Worm (Caenorhabditis elegans) whole organism, L1 larva: ENCODE measurements around the gene rep-1.

ENCODE experiments used
- C04F5.9 ChIP-seq: sonication (generic microtip); optimal IDR thresholded peaks from 2 replicates; lab custom pipeline; 2016; ENCODE audit warnings: missing genetic modification characterization, missing compliant biosample characterization
- C34B4.2 ChIP-seq: sonication (generic microtip); optimal IDR thresholded peaks from 2 replicates; lab custom pipeline; 2017; ENCODE audit warnings: mild to moderate bottlenecking, missing genetic modification characterization, missing compliant biosample characterization
- aly-2 ChIP-seq: fragments of 150-350 bp; optimal IDR thresholded peaks from 2 replicates; lab custom pipeline; 2014; ENCODE audit warnings: missing biosample characterization, missing genetic modification characterization
- ama-1 ChIP-seq: fragments of 150-350 bp; optimal IDR thresholded peaks from 2 replicates; lab custom pipeline; 2014
- blmp-1 ChIP-seq: fragments of 150-350 bp; optimal IDR thresholded peaks from 2 replicates; lab custom pipeline; 2014; ENCODE audit warnings: missing biosample characterization, missing genetic modification characterization
- ceh-63 ChIP-seq: fragments of 200-800 bp; sonication (Bioruptor generic); optimal IDR thresholded peaks from 2 replicates; lab custom pipeline; 2018; ENCODE audit warnings: mild to moderate bottlenecking, missing genetic modification characterization, missing compliant biosample characterization
- ceh-88 ChIP-seq: fragments of 200-800 bp; sonication (Bioruptor generic); IDR thresholded peaks from 2 replicates; pipeline ENCODE4 v1.3.6; 2022; ENCODE audit warnings: missing genetic modification characterization, missing compliant biosample characterization
- dsc-1 ChIP-seq: sonication (generic microtip); optimal IDR thresholded peaks from 2 replicates; lab custom pipeline; 2016; ENCODE audit warnings: mild to moderate bottlenecking, missing genetic modification characterization, missing compliant biosample characterization
- efl-1 ChIP-seq, 4 experiments: fragments of 150-350 bp; optimal IDR thresholded peaks in 3 of 4; peaks in 1 of 4; 1 replicate in 1 of 4; 2 replicates in 3 of 4; lab custom pipeline; 2014; ENCODE audit warnings: missing biosample characterization in 2 of 4, missing genetic modification characterization in 2 of 4, missing genetic modification reagents in 2 of 4
- egl-13 ChIP-seq: sonication (generic microtip); optimal IDR thresholded peaks from 2 replicates; lab custom pipeline; 2016; ENCODE audit warnings: missing genotype, missing genetic modification reagents, missing genetic modification characterization, missing compliant biosample characterization
- elt-2 ChIP-seq: sonication (generic microtip); optimal IDR thresholded peaks from 2 replicates; lab custom pipeline; 2016; ENCODE audit warnings: missing genetic modification characterization, mild to moderate bottlenecking, inconsistent platforms, missing compliant biosample characterization, missing genetic modification reagents
- elt-3 ChIP-seq, 6 experiments: fragments of 150-350 bp in 1 of 6; sonication (generic microtip); optimal IDR thresholded peaks; 2 replicates each; lab custom pipeline; 2017 to 2018; ENCODE audit warnings: missing biosample characterization in 6 of 6, missing genetic modification characterization in 6 of 6, inconsistent platforms in 1 of 6
- fkh-10 ChIP-seq: sonication (generic microtip); optimal IDR thresholded peaks from 2 replicates; lab custom pipeline; 2017; ENCODE audit warnings: missing biosample characterization, missing genetic modification reagents, missing genetic modification characterization
- fkh-4 ChIP-seq: sonication (generic microtip); optimal IDR thresholded peaks from 2 replicates; lab custom pipeline; 2016; ENCODE audit warnings: missing compliant biosample characterization, missing genetic modification characterization, borderline replicate concordance
- fos-1 ChIP-seq: fragments of 150-350 bp; optimal IDR thresholded peaks from 2 replicates; lab custom pipeline; 2014; ENCODE audit warnings: missing biosample characterization, missing genetic modification characterization
- hlh-17 ChIP-seq: fragments of 200-800 bp; sonication (Bioruptor generic); optimal IDR thresholded peaks from 2 replicates; lab custom pipeline; 2018; ENCODE audit warnings: missing genetic modification characterization, mild to moderate bottlenecking, missing compliant biosample characterization, moderate library complexity, borderline replicate concordance
- hlh-4 ChIP-seq: sonication (generic microtip); optimal IDR thresholded peaks from 2 replicates; lab custom pipeline; 2016; ENCODE audit warnings: mild to moderate bottlenecking, missing genetic modification characterization, missing compliant biosample characterization
- hpl-2 ChIP-seq: fragments of 150-350 bp; optimal IDR thresholded peaks from 2 replicates; lab custom pipeline; 2014; ENCODE audit warnings: missing biosample characterization, missing genetic modification reagents, missing genetic modification characterization
- irx-1 ChIP-seq: sonication (generic microtip); optimal IDR thresholded peaks from 2 replicates; lab custom pipeline; 2016; ENCODE audit warnings: missing genetic modification characterization, missing compliant biosample characterization
- jun-1 ChIP-seq: fragments of 150-350 bp; optimal IDR thresholded peaks from 2 replicates; lab custom pipeline; 2014; ENCODE audit warnings: missing biosample characterization, missing genetic modification reagents, missing genetic modification characterization
- lin-14 ChIP-seq: fragments of 200-800 bp; sonication (Bioruptor generic); optimal IDR thresholded peaks from 2 replicates; lab custom pipeline; 2018; ENCODE audit warnings: mild to moderate bottlenecking, missing genetic modification characterization, moderate library complexity, missing compliant biosample characterization
- lsy-2 ChIP-seq, 2 experiments: fragments of 150-350 bp; optimal IDR thresholded peaks; 2 replicates each; lab custom pipeline; 2014; ENCODE audit warnings: missing biosample characterization in 2 of 2, missing genetic modification characterization in 2 of 2
- mab-9 ChIP-seq: fragments of 200-800 bp; sonication (Bioruptor generic); IDR thresholded peaks from 2 replicates; pipeline ENCODE4 v1.3.6; 2022; ENCODE audit warnings: missing genetic modification reagents, missing genetic modification characterization, missing compliant biosample characterization
- mdl-1 ChIP-seq, 2 experiments: fragments of 150-350 bp; optimal IDR thresholded peaks; 2 replicates each; lab custom pipeline; 2014 to 2017; ENCODE audit warnings: missing biosample characterization in 2 of 2, missing genetic modification characterization in 2 of 2, inconsistent platforms in 1 of 2
- mef-2 ChIP-seq: fragments of 150-350 bp; optimal IDR thresholded peaks from 2 replicates; lab custom pipeline; 2014; ENCODE audit warnings: missing biosample characterization, missing genetic modification characterization
- mep-1 ChIP-seq: fragments of 150-350 bp; optimal IDR thresholded peaks from 2 replicates; lab custom pipeline; 2014; ENCODE audit warnings: missing biosample characterization, missing genetic modification characterization
- nhr-12 ChIP-seq: sonication (generic microtip); optimal IDR thresholded peaks from 2 replicates; lab custom pipeline; 2017; ENCODE audit warnings: missing biosample characterization, missing genetic modification characterization
- nhr-19 ChIP-seq: fragments of 200-800 bp; sonication (Bioruptor generic); conservative IDR thresholded peaks from 2 replicates; pipeline ENCODE4 v1.3.6; 2022; ENCODE audit warnings: missing genetic modification characterization, missing compliant biosample characterization
- nhr-20 ChIP-seq: sonication (generic microtip); optimal IDR thresholded peaks from 2 replicates; lab custom pipeline; 2016; ENCODE audit warnings: mild to moderate bottlenecking, missing genetic modification characterization, missing compliant biosample characterization
- nhr-237 ChIP-seq: fragments of 150-350 bp; optimal IDR thresholded peaks from 2 replicates; lab custom pipeline; 2014; ENCODE audit warnings: missing biosample characterization, missing genetic modification characterization
- nhr-28 ChIP-seq: fragments of 150-350 bp; optimal IDR thresholded peaks from 2 replicates; lab custom pipeline; 2014; ENCODE audit warnings: missing biosample characterization, missing genetic modification characterization
- nhr-71 ChIP-seq: sonication (generic microtip); optimal IDR thresholded peaks from 2 replicates; lab custom pipeline; 2016; ENCODE audit warnings: mild to moderate bottlenecking, missing genetic modification characterization, moderate library complexity, missing compliant biosample characterization
- nhr-76 ChIP-seq: sonication (generic microtip); optimal IDR thresholded peaks from 2 replicates; lab custom pipeline; 2017; ENCODE audit warnings: missing biosample characterization, missing genetic modification characterization
- nhr-90 ChIP-seq: sonication (generic microtip); optimal IDR thresholded peaks from 2 replicates; lab custom pipeline; 2016; ENCODE audit warnings: mild to moderate bottlenecking, missing genetic modification characterization, missing compliant biosample characterization; ENCODE audit not compliant: poor library complexity
- pax-3 ChIP-seq: fragments of 200-800 bp; sonication (Bioruptor generic); optimal IDR thresholded peaks from 2 replicates; lab custom pipeline; 2018; ENCODE audit warnings: mild to moderate bottlenecking, missing genetic modification characterization, moderate library complexity, missing compliant biosample characterization
- rnt-1 ChIP-seq: sonication (generic microtip); optimal IDR thresholded peaks from 2 replicates; lab custom pipeline; 2016; ENCODE audit warnings: mild to moderate bottlenecking, missing genetic modification characterization, moderate library complexity, missing compliant biosample characterization
- snu-23 ChIP-seq: sonication (generic microtip); optimal IDR thresholded peaks from 2 replicates; lab custom pipeline; 2016; ENCODE audit warnings: missing genetic modification characterization, missing compliant biosample characterization
- sox-4 ChIP-seq: sonication (generic microtip); optimal IDR thresholded peaks from 2 replicates; lab custom pipeline; 2016; ENCODE audit warnings: missing genetic modification characterization, missing compliant biosample characterization
- swsn-7 ChIP-seq: sonication (generic microtip); optimal IDR thresholded peaks from 2 replicates; lab custom pipeline; 2016; ENCODE audit warnings: missing genetic modification characterization, missing compliant biosample characterization
- unc-130 ChIP-seq: fragments of 150-350 bp; optimal IDR thresholded peaks from 2 replicates; lab custom pipeline; 2017; ENCODE audit warnings: missing biosample characterization, missing genetic modification characterization, inconsistent platforms
- unc-86 ChIP-seq: sonication (generic microtip); optimal IDR thresholded peaks from 2 replicates; lab custom pipeline; 2016; ENCODE audit warnings: missing genetic modification characterization, missing compliant biosample characterization
- xbp-1 ChIP-seq: sonication (generic microtip); optimal IDR thresholded peaks from 2 replicates; lab custom pipeline; 2016; ENCODE audit warnings: missing genetic modification characterization, missing compliant biosample characterization
- ztf-4 ChIP-seq: fragments of 150-350 bp; optimal IDR thresholded peaks from 2 replicates; lab custom pipeline; 2014; ENCODE audit warnings: missing biosample characterization, missing genetic modification characterization

Gene rep-1

DNA sequence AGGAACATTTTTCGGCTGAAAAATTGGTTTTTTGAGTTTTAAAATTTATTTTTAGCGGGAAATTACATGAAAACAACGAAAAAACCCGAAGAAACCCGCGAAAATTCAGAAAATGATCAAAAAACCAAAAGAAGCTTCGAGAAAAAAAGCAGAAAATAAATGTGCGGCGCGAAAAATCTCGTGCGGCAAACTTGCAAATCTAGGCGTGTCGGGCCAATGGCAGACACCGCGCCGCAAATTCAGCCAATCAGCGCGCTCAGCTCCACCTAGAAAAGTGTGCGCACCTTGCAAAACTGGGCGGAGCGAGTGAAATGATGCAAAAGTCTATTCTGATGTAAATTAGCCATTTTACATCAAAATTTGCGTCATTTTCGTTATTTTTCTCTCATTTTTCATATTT is 48.8 kb downstream of the rep-1 start, which contains the start of gene Y22D7AL.10 (continued):
- peak; percentile 95 for TF ChIP-seq fkh-4 (tag; lab: Kevin White, UChicago)
- TF ChIP-seq lsy-2 (tag; optimal IDR thresholded peaks at IDR 0.05; lab: Kevin White, UChicago), result peak; percentile 97 to 98
- TF ChIP-seq mab-9 (GFP tag; lab: Robert Waterston, UW), result peak; percentile 99
- peak; percentile 99 for TF ChIP-seq pax-3 (tag; lab: Kevin White, UChicago)
- TF ChIP-seq hlh-4 (tag; lab: Kevin White, UChicago), result no peak
- peak in 1 of 2 experiments; percentile 92 for TF ChIP-seq mdl-1 (tag; optimal IDR thresholded peaks at IDR 0.05; lab: Kevin White, UChicago)
- TF ChIP-seq nhr-28 (tag; lab: Kevin White, UChicago), result peak; percentile 37
- TF ChIP-seq, all 84 proteins: peak for 75

DNA sequence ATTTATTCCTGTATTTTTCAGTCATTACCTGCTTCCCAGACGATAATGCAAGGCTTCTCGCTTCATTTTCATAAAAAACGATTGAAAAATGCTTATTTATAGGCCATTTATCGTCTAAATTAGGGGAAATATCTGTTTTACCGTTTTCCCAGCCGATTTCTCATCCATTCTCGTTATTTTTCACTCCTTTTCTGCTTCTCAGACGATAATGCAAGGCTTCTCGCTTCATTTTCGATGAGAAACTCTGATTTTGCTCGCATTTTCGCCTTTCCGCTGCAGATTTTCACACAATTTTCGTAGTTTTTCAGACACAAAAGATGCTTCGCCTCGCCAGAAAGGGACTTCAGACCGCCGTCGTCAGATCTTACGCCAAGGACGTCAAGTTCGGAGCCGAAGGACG is 49.3 kb downstream of the rep-1 start, which contains the start of gene hsp-60:
hsp-60 (plus strand) TSS at position 301 of the 400 bp plus-strand sequence.
- TF ChIP-seq hlh-17 (GFP tag; lab: Kevin White, UChicago) (no peak), snu-23 (GFP tag; lab: Kevin White, UChicago) (no peak)
- TF ChIP-seq, all 84 proteins: peak for 0

ce11 chrIII:1619890-1620289 is 49.8 kb downstream of the rep-1 start:
- TF ChIP-seq nhr-28 (tag; lab: Kevin White, UChicago), result no peak
- TF ChIP-seq rnt-1 (tag; lab: Kevin White, UChicago), result no peak
- no peak for TF ChIP-seq fos-1
- no peak for TF ChIP-seq nhr-76 (tag; lab: Kevin White, UChicago)
- TF ChIP-seq aly-2 (tag; lab: Kevin White, UChicago), result no peak
- TF ChIP-seq hlh-17 (GFP tag; lab: Kevin White, UChicago), result no peak
- no peak for TF ChIP-seq nhr-12 (tag; lab: Kevin White, UChicago)
- TF ChIP-seq egl-13 (tag; lab: Kevin White, UChicago), result no peak
- no peak for TF ChIP-seq nhr-19 (GFP tag; lab: Robert Waterston, UW)
- no peak for TF ChIP-seq xbp-1 (tag; lab: Kevin White, UChicago)
- TF ChIP-seq C34B4.2 (tag; lab: Kevin White, UChicago), result no peak
- TF ChIP-seq unc-130 (tag; lab: Kevin White, UChicago), result no peak
- TF ChIP-seq elt-3 (tag; optimal IDR thresholded peaks at IDR 0.05; lab: Kevin White, UChicago), result no peak
- no peak for TF ChIP-seq hlh-4 (tag; lab: Kevin White, UChicago)

- TF ChIP-seq swsn-7, result no peak
- no peak for TF ChIP-seq ceh-63 (GFP tag; lab: Kevin White, UChicago)
- TF ChIP-seq ceh-88 (GFP tag; lab: Robert Waterston, UW), result no peak
- TF ChIP-seq efl-1 (optimal IDR thresholded peaks at IDR 0.05; lab: Kevin White, UChicago), result no peak
- peak in 1 of 2 experiments; percentile 0 for TF ChIP-seq efl-1 (GFP tag; optimal IDR thresholded peaks at IDR 0.05 in 1 of 2; lab: Kevin White, UChicago)
Observed at ce11 chrIII:1621330-1621729, 51.2 kb downstream of the rep-1 start.

DNA sequence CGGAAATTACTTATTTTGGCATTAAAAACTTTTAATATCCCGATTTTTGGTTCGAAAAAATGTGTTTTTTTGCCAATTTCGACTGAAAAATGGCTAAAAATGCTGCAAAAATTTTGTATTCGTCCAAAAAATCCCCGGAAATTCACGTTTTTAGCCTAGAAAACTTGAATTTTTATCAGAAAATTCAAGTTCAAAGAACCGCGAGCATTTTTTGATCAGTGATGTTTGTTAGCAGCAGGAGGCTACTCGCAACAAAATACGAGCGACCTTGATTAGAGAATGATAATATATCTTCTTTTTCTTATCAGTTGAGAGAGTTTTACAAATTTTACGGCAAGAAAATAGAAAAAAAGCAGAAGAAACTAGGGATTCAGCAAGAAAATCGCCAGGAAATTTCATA is 52.2 kb downstream of the rep-1 start:
- peak; percentile 42 for TF ChIP-seq elt-2 (tag; lab: Kevin White, UChicago)
- TF ChIP-seq ztf-4 (tag; lab: Kevin White, UChicago), result peak; percentile 18
- no peak for TF ChIP-seq C04F5.9
- TF ChIP-seq nhr-90, result peak; percentile 43
- TF ChIP-seq elt-3 (tag; optimal IDR thresholded peaks at IDR 0.05; lab: Kevin White, UChicago), result peak in 3 of 6 experiments; percentile 12 to 67 (median 62)
- peak; percentile 79 for TF ChIP-seq nhr-71
- TF ChIP-seq irx-1, result no peak
- peak; percentile 46 for TF ChIP-seq nhr-20
- no peak for TF ChIP-seq fkh-10 (GFP tag; lab: Kevin White, UChicago)
- no peak for TF ChIP-seq dsc-1 (tag; lab: Kevin White, UChicago)
- TF ChIP-seq lin-14 (GFP tag; lab: Kevin White, UChicago), result peak; percentile 7
- no peak for TF ChIP-seq hpl-2 (GFP tag; lab: Kevin White, UChicago)
- TF ChIP-seq unc-86 (tag; lab: Kevin White, UChicago), result no peak
- TF ChIP-seq nhr-19 (GFP tag; lab: Robert Waterston, UW), result peak; percentile 42
- TF ChIP-seq blmp-1 (tag; lab: Kevin White, UChicago), result peak; percentile 25
- no peak for TF ChIP-seq nhr-237 (tag; lab: Kevin White, UChicago)
- TF ChIP-seq mef-2 (tag; lab: Kevin White, UChicago), result no peak
- TF ChIP-seq mep-1 (tag; lab: Kevin White, UChicago), result peak; percentile 17
- no peak for TF ChIP-seq sox-4 (tag; lab: Kevin White, UChicago)
- TF ChIP-seq egl-13 (tag; lab: Kevin White, UChicago), result no peak
- TF ChIP-seq ama-1 (lab: Kevin White, UChicago), result peak; percentile 29
- TF ChIP-seq snu-23 (GFP tag; lab: Kevin White, UChicago), result peak; percentile 58
- no peak for TF ChIP-seq efl-1 (optimal IDR thresholded peaks at IDR 0.05; lab: Kevin White, UChicago)
- TF ChIP-seq efl-1 (GFP tag; optimal IDR thresholded peaks at IDR 0.05 in 1 of 2; lab: Kevin White, UChicago), result peak in 1 of 2 experiments; percentile 15
- TF ChIP-seq fos-1, result no peak
- TF ChIP-seq jun-1, result no peak
- peak in 1 of 2 experiments; percentile 7 for TF ChIP-seq lsy-2 (tag; optimal IDR thresholded peaks at IDR 0.05; lab: Kevin White, UChicago)
- TF ChIP-seq nhr-12 (tag; lab: Kevin White, UChicago), result no peak
